Fruit fly (Drosophila melanogaster) whole organism, embryonic: ENCODE measurements around the gene CG34451.

ENCODE experiments used
- BEAF-32 ChIP-seq: fragments of 200-800 bp; sonication (Bioruptor generic); optimal IDR thresholded peaks from 3 replicates; lab custom pipeline; 2017; ENCODE audit warnings: missing biosample characterization, missing genetic modification characterization, mild to moderate bottlenecking, moderate library complexity, missing genetic modification reagents
- Blimp-1 ChIP-seq: fragments of 200-800 bp; sonication (Bioruptor generic); optimal IDR thresholded peaks from 3 replicates; lab custom pipeline; 2018; ENCODE audit warnings: missing biosample characterization, missing genetic modification characterization, mild to moderate bottlenecking, moderate library complexity, missing genetic modification reagents
- CG10209 ChIP-seq: fragments of 200-800 bp; sonication (Bioruptor generic); optimal IDR thresholded peaks from 3 replicates; lab custom pipeline; 2017; ENCODE audit warnings: missing biosample characterization, mild to moderate bottlenecking, missing genetic modification characterization, missing genetic modification reagents
- CG10431 ChIP-seq: fragments of 200-800 bp; sonication (Bioruptor generic); optimal IDR thresholded peaks from 3 replicates; lab custom pipeline; 2018; ENCODE audit warnings: missing biosample characterization, mild to moderate bottlenecking, missing genetic modification characterization
- CG12104 ChIP-seq: fragments of 200-800 bp; sonication (Bioruptor generic); optimal IDR thresholded peaks from 3 replicates; lab custom pipeline; 2016; ENCODE audit warnings: missing biosample characterization, missing genetic modification characterization
- CG12659 ChIP-seq: fragments of 200-800 bp; sonication (Bioruptor generic); optimal IDR thresholded peaks from 3 replicates; lab custom pipeline; 2017; ENCODE audit warnings: mild to moderate bottlenecking, missing biosample characterization, missing genetic modification reagents, missing genetic modification characterization
- CG15696 ChIP-seq: fragments of 200-800 bp; sonication (Bioruptor generic); optimal IDR thresholded peaks from 2 replicates; lab custom pipeline; 2019; ENCODE audit warnings: missing biosample characterization, mild to moderate bottlenecking, missing genetic modification characterization, moderate library complexity
- CG1647 ChIP-seq: fragments of 200-800 bp; sonication (Bioruptor generic); optimal IDR thresholded peaks from 3 replicates; lab custom pipeline; 2016; ENCODE audit warnings: missing biosample characterization, missing genetic modification characterization
- CG17328 ChIP-seq: fragments of 200-800 bp; sonication (Bioruptor generic); IDR thresholded peaks from 2 replicates; pipeline ENCODE4 v1.3.6; 2022; ENCODE audit warnings: missing biosample characterization, missing genetic modification characterization
- CG1792 ChIP-seq: fragments of 200-800 bp; sonication (Bioruptor generic); optimal IDR thresholded peaks from 2 replicates; lab custom pipeline; 2016; ENCODE audit warnings: missing biosample characterization, missing genetic modification characterization
- CG2116 ChIP-seq: fragments of 200-800 bp; sonication (Bioruptor generic); optimal IDR thresholded peaks from 3 replicates; lab custom pipeline; 2018; ENCODE audit warnings: missing biosample characterization, mild to moderate bottlenecking, missing genetic modification characterization
- CG2875 ChIP-seq: fragments of 200-800 bp; sonication (Bioruptor generic); optimal IDR thresholded peaks from 2 replicates; lab custom pipeline; 2017; ENCODE audit warnings: missing biosample characterization, mild to moderate bottlenecking, missing genetic modification characterization, missing genetic modification reagents
- CG30403 ChIP-seq: fragments of 200-800 bp; sonication (Bioruptor generic); optimal IDR thresholded peaks from 3 replicates; lab custom pipeline; 2016; ENCODE audit warnings: missing biosample characterization, missing genetic modification characterization
- CG33557 ChIP-seq: fragments of 200-800 bp; sonication (Bioruptor generic); optimal IDR thresholded peaks from 2 replicates; lab custom pipeline; 2019; ENCODE audit warnings: missing biosample characterization, mild to moderate bottlenecking, missing genetic modification characterization, moderate library complexity
- CG3847 ChIP-seq: fragments of 200-800 bp; sonication (Bioruptor generic); IDR thresholded peaks from 2 replicates; pipeline ENCODE4 v1.3.6; 2022; ENCODE audit warnings: missing biosample characterization, missing genetic modification characterization
- CG42726 ChIP-seq: fragments of 200-800 bp; sonication (Bioruptor generic); IDR thresholded peaks from 2 replicates; pipeline ENCODE4 v1.3.6; 2022; ENCODE audit warnings: missing biosample characterization, missing genetic modification characterization; ENCODE audit not compliant: partially characterized antibody
- CG6791 ChIP-seq: fragments of 200-800 bp; sonication (Bioruptor generic); IDR thresholded peaks from 3 replicates; pipeline ENCODE4 v1.3.6; 2022; ENCODE audit warnings: missing biosample characterization, missing genetic modification characterization; ENCODE audit not compliant: partially characterized antibody
- CG8290 ChIP-seq, 3 experiments: fragments of 200-800 bp; sonication (Bioruptor generic); optimal IDR thresholded peaks; 2 replicates each; lab custom pipeline; 2016 to 2019; ENCODE audit warnings: missing biosample characterization in 3 of 3, missing genetic modification characterization in 3 of 3, mild to moderate bottlenecking in 2 of 3, moderate library complexity in 1 of 3
- CG8765 ChIP-seq: fragments of 200-800 bp; sonication (Bioruptor generic); IDR thresholded peaks from 2 replicates; pipeline ENCODE4 v1.3.6; 2022; ENCODE audit warnings: missing biosample characterization, missing genetic modification characterization
- CG8924 ChIP-seq: fragments of 200-800 bp; optimal IDR thresholded peaks from 3 replicates; lab custom pipeline; 2019; ENCODE audit warnings: missing biosample characterization, mild to moderate bottlenecking, missing genetic modification characterization, moderate library complexity
- CG9727 ChIP-seq: fragments of 200-800 bp; sonication (Bioruptor generic); optimal IDR thresholded peaks from 3 replicates; lab custom pipeline; 2017; ENCODE audit warnings: missing biosample characterization, mild to moderate bottlenecking, missing genetic modification characterization
- CG9876 ChIP-seq: fragments of 200-800 bp; sonication (Bioruptor generic); optimal IDR thresholded peaks from 2 replicates; lab custom pipeline; 2016; ENCODE audit warnings: missing biosample characterization, missing genetic modification characterization
- D ChIP-seq, 2 experiments: fragments of 200-800 bp in 1 of 2; fragments of >200 bp in 1 of 2; sonication (Bioruptor generic) in 1 of 2; optimal IDR thresholded peaks; 2 replicates in 1 of 2; 3 replicates in 1 of 2; lab custom pipeline; 2017; ENCODE audit warnings: mild to moderate bottlenecking in 1 of 2, missing biosample characterization in 1 of 2, missing genetic modification characterization in 1 of 2, missing genetic modification reagents in 1 of 2
- Dad ChIP-seq: fragments of 200-800 bp; sonication (Bioruptor generic); optimal IDR thresholded peaks from 3 replicates; lab custom pipeline; 2016; ENCODE audit warnings: missing biosample characterization, missing genetic modification characterization
- Doc2 ChIP-seq: fragments of 200-800 bp; sonication (Bioruptor generic); IDR thresholded peaks from 2 replicates; pipeline ENCODE4 v1.3.6; 2022; ENCODE audit warnings: missing biosample characterization, missing genetic modification characterization
- Fer3 ChIP-seq: fragments of 200-800 bp; sonication (Bioruptor generic); optimal IDR thresholded peaks from 2 replicates; lab custom pipeline; 2018; ENCODE audit warnings: missing biosample characterization, mild to moderate bottlenecking, missing genetic modification characterization, moderate library complexity
- Hr78 ChIP-seq, 2 experiments: fragments of 200-800 bp in 1 of 2; fragments of >200 bp in 1 of 2; sonication (Bioruptor generic) in 1 of 2; optimal IDR thresholded peaks; 2 replicates each; lab custom pipeline; 2017 to 2019; ENCODE audit warnings: missing biosample characterization in 2 of 2, missing genetic modification characterization in 2 of 2, mild to moderate bottlenecking in 1 of 2, moderate library complexity in 1 of 2
- Nf-YB ChIP-seq: fragments of 200-800 bp; sonication (Bioruptor generic); optimal IDR thresholded peaks from 3 replicates; lab custom pipeline; 2019; ENCODE audit warnings: missing biosample characterization, mild to moderate bottlenecking, missing genetic modification characterization, moderate library complexity
- Ravus ChIP-seq: fragments of 200-800 bp; sonication (Bioruptor generic); IDR thresholded peaks from 2 replicates; pipeline ENCODE4 v1.3.6; 2022; ENCODE audit warnings: missing biosample characterization, missing genetic modification characterization
- Usf ChIP-seq: fragments of 200-800 bp; sonication (Bioruptor generic); optimal IDR thresholded peaks from 2 replicates; lab custom pipeline; 2017; ENCODE audit warnings: missing genotype, missing biosample characterization, missing genetic modification characterization
- al ChIP-seq: fragments of 200-800 bp; sonication (Bioruptor generic); IDR thresholded peaks from 2 replicates; pipeline ENCODE4 v1.3.6; 2022; ENCODE audit warnings: missing biosample characterization, missing genetic modification characterization
- amos ChIP-seq: fragments of 200-800 bp; sonication (Bioruptor generic); IDR thresholded peaks from 2 replicates; pipeline ENCODE4 v1.3.6; 2022; ENCODE audit warnings: missing biosample characterization, missing genetic modification characterization; ENCODE audit not compliant: partially characterized antibody
- bsh ChIP-seq, 2 experiments: fragments of 200-800 bp; sonication (Bioruptor generic); optimal IDR thresholded peaks; 2 replicates each; lab custom pipeline; 2017 to 2018; ENCODE audit warnings: mild to moderate bottlenecking in 2 of 2, missing biosample characterization in 2 of 2, missing genetic modification characterization in 2 of 2, moderate library complexity in 1 of 2
- gcm ChIP-seq: fragments of 200-800 bp; sonication (Bioruptor generic); optimal IDR thresholded peaks from 2 replicates; lab custom pipeline; 2019; ENCODE audit warnings: missing biosample characterization, mild to moderate bottlenecking, missing genetic modification characterization, moderate library complexity
- grau ChIP-seq: fragments of 200-800 bp; optimal IDR thresholded peaks from 3 replicates; lab custom pipeline; 2019; ENCODE audit warnings: missing biosample characterization, mild to moderate bottlenecking, missing genetic modification characterization, moderate library complexity
- her ChIP-seq: fragments of 200-800 bp; sonication (Bioruptor generic); optimal IDR thresholded peaks from 2 replicates; lab custom pipeline; 2016; ENCODE audit warnings: missing biosample characterization, missing genetic modification characterization
- jigr1 ChIP-seq: fragments of 200-800 bp; sonication (Bioruptor generic); IDR thresholded peaks from 3 replicates; pipeline ENCODE4 v1.3.6; 2022; ENCODE audit warnings: missing biosample characterization, missing genetic modification characterization
- kay ChIP-seq: fragments of 200-800 bp; sonication (Bioruptor generic); optimal IDR thresholded peaks from 2 replicates; lab custom pipeline; 2016; ENCODE audit warnings: missing biosample characterization, missing genetic modification characterization
- lov ChIP-seq, 2 experiments: fragments of 200-800 bp in 1 of 2; fragments of >200 bp in 1 of 2; sonication (Bioruptor generic) in 1 of 2; IDR thresholded peaks in 1 of 2; optimal IDR thresholded peaks in 1 of 2; 2 replicates in 1 of 2; 3 replicates in 1 of 2; pipeline versions ENCODE4 v1.3.6 to Lab custom; 2017 to 2022; ENCODE audit warnings: missing biosample characterization in 1 of 2, missing genetic modification characterization in 1 of 2
- nau ChIP-seq: fragments of 200-800 bp; sonication (Bioruptor generic); optimal IDR thresholded peaks from 3 replicates; lab custom pipeline; 2017; ENCODE audit warnings: missing biosample characterization, mild to moderate bottlenecking, missing genetic modification characterization, missing genetic modification reagents
- ranshi ChIP-seq: fragments of 200-800 bp; sonication (Bioruptor generic); IDR thresholded peaks from 2 replicates; pipeline ENCODE4 v1.3.6; 2022; ENCODE audit warnings: missing biosample characterization, missing genetic modification characterization
- sc ChIP-seq, 3 experiments: fragments of >200 bp in 2 of 3; fragments of 200-800 bp in 1 of 3; sonication (Bioruptor generic) in 1 of 3; optimal IDR thresholded peaks; 2 replicates in 2 of 3; 3 replicates in 1 of 3; lab custom pipeline; 2017; ENCODE audit warnings: mild to moderate bottlenecking in 1 of 3, missing biosample characterization in 1 of 3, missing genetic modification characterization in 1 of 3, missing genetic modification reagents in 1 of 3
- sisA ChIP-seq: fragments of 200-800 bp; sonication (Bioruptor generic); IDR thresholded peaks from 2 replicates; pipeline ENCODE4 v1.3.6; 2022; ENCODE audit warnings: missing biosample characterization, missing genetic modification characterization
- slp2 ChIP-seq: fragments of 200-800 bp; sonication (Bioruptor generic); optimal IDR thresholded peaks from 2 replicates; lab custom pipeline; 2016; ENCODE audit warnings: missing biosample characterization, missing genetic modification characterization
- stwl ChIP-seq: fragments of 200-800 bp; sonication (Bioruptor generic); optimal IDR thresholded peaks from 3 replicates; lab custom pipeline; 2018; ENCODE audit warnings: missing biosample characterization, mild to moderate bottlenecking, missing genetic modification characterization, moderate library complexity
- unc-4 ChIP-seq: fragments of 200-800 bp; sonication (Bioruptor generic); IDR thresholded peaks from 2 replicates; pipeline ENCODE4 v1.3.6; 2022; ENCODE audit warnings: missing biosample characterization, missing genetic modification characterization; ENCODE audit not compliant: partially characterized antibody

Gene CG34451

DNA sequence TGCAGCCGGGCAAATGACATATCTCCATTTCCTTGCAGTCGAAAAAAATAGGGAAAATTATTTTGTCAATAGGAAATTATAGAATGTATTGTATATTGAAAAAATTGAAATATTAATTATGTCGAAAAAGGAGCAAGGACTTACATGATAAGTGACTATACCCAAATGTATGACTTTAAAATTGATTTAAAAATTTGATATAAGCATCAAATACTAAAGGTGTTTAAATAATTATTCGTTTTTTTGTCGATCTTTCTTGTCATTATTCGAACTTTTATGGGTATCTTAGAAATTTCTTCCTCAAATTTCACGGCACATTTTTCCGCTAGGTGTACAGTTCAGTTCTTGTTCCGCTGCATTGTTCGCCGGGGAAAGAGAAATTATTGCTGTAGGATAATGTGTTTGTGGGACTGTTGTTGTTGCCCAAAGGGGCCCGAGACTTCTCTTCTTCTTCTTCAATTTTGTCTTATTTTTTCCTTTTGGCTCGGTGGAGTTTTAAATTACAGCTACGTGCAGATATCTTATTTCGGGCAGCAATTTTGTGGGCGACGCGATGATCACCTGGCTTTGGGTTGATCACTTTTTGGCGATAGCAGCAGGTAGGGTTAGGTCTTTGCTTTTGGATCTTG is 8.6 kb upstream of the CG34451 start (continued):
- peak; percentile 14 for TF ChIP-seq Usf (GFP tag; lab: Kevin White, UChicago)
- TF ChIP-seq Dad = no peak
- TF ChIP-seq amos (GFP tag; lab: Robert Waterston, UW) = no peak
- peak; percentile 93 for TF ChIP-seq CG15696 (tag; lab: Kevin White, UChicago)
- TF ChIP-seq CG33557 (GFP tag; lab: Kevin White, UChicago) = peak; percentile 83
- TF ChIP-seq CG9876 (GFP tag; lab: Kevin White, UChicago) = no peak
- no peak for TF ChIP-seq Ravus (GFP tag; lab: Robert Waterston, UW)
- no peak for TF ChIP-seq nau
- TF ChIP-seq CG1792 = no peak
- TF ChIP-seq Blimp-1 (GFP tag; lab: Kevin White, UChicago) = no peak
- peak; percentile 47 for TF ChIP-seq CG10431 (GFP tag; lab: Kevin White, UChicago)
- no peak for TF ChIP-seq al (GFP tag; lab: Robert Waterston, UW)
- TF ChIP-seq unc-4 (GFP tag; lab: Robert Waterston, UW) = no peak
- TF ChIP-seq ranshi (GFP tag; lab: Robert Waterston, UW) = no peak
- peak; percentile 19 for TF ChIP-seq CG8290 (GFP tag; optimal IDR thresholded peaks at IDR 0.05; lab: Kevin White, UChicago)
- TF ChIP-seq CG8290 (tag; optimal IDR thresholded peaks at IDR 0.05; lab: Kevin White, UChicago) = peak in 1 of 2 experiments; percentile 41
- TF ChIP-seq CG9727 (GFP tag; lab: Kevin White, UChicago) = peak; percentile 90
- TF ChIP-seq CG2875 (GFP tag; lab: Kevin White, UChicago) = peak; percentile 38
- peak; percentile 25; the same call in 1 of the 2 replicates for TF ChIP-seq CG17328 (GFP tag; lab: Robert Waterston, UW)
- TF ChIP-seq gcm = peak; percentile 56
- no peak for TF ChIP-seq sisA (GFP tag; lab: Robert Waterston, UW)
- peak; percentile 65 for TF ChIP-seq grau (tag; lab: Kevin White, UChicago)
- peak; percentile 75 for TF ChIP-seq CG8924 (tag; lab: Kevin White, UChicago)
- TF ChIP-seq stwl (tag; lab: Kevin White, UChicago) = peak; percentile 14
- TF ChIP-seq her (GFP tag; lab: Kevin White, UChicago) = no peak
- peak; percentile 36 for TF ChIP-seq CG30403
- no peak for TF ChIP-seq CG1647
- 0 out of 3 replicates have a peak, but pooled peaks have one; percentile 13 for TF ChIP-seq CG6791 (GFP tag; lab: Robert Waterston, UW)
- TF ChIP-seq CG12659 (GFP tag; lab: Kevin White, UChicago) = no peak
- TF ChIP-seq BEAF-32 (GFP tag; lab: Kevin White, UChicago) = no peak
- no peak for TF ChIP-seq Hr78 (GFP tag; optimal IDR thresholded peaks at IDR 0.05; lab: Kevin White, UChicago)
- no peak for TF ChIP-seq CG3847
- TF ChIP-seq CG2116 = peak; percentile 4
- TF ChIP-seq CG8765 = 0 out of 2 replicates have a peak, but pooled peaks have one; percentile 16
- no peak for TF ChIP-seq D (optimal IDR thresholded peaks at IDR 0.05; lab: Kevin White, UChicago)
- TF ChIP-seq D (GFP tag; optimal IDR thresholded peaks at IDR 0.05; lab: Kevin White, UChicago) = peak; percentile 19
- TF ChIP-seq CG42726 = no peak
- TF ChIP-seq kay = no peak
- no peak for TF ChIP-seq CG12104 (GFP tag; lab: Kevin White, UChicago)
- TF ChIP-seq jigr1 = no peak
- TF ChIP-seq bsh (GFP tag; optimal IDR thresholded peaks at IDR 0.05; lab: Kevin White, UChicago) = peak; percentile 55 to 59
- peak; percentile 62 for TF ChIP-seq CG10209 (GFP tag; lab: Kevin White, UChicago)
- no peak for TF ChIP-seq Doc2 (GFP tag; lab: Robert Waterston, UW)
- peak; percentile 41 for TF ChIP-seq Nf-YB
- no peak for TF ChIP-seq lov (optimal IDR thresholded peaks at IDR 0.05; lab: Kevin White, UChicago)
- no peak for TF ChIP-seq lov (GFP tag; IDR thresholded peaks at IDR 0.05; lab: Robert Waterston, UW)
- no peak for TF ChIP-seq sc (optimal IDR thresholded peaks at IDR 0.05; lab: Kevin White, UChicago)
- TF ChIP-seq sc (GFP tag; optimal IDR thresholded peaks at IDR 0.05; lab: Kevin White, UChicago) = peak; percentile 58
- TF ChIP-seq slp2 (GFP tag; lab: Kevin White, UChicago) = no peak
- TF ChIP-seq Fer3 (tag; lab: Kevin White, UChicago) = no peak
